Fruit fly (Drosophila melanogaster) whole organism, embryonic: Measurements from ENCODE around the gene RhoGAP19D.

Experiments used
- B-H1 ChIP-seq: fragments of 200-800 bp; sonication (Bioruptor generic); IDR thresholded peaks from 3 replicates; pipeline ENCODE4 v1.3.6; 2022; ENCODE audit warnings: missing biosample characterization, missing genetic modification characterization
- BtbVII ChIP-seq: fragments of 200-800 bp; sonication (Bioruptor generic); optimal IDR thresholded peaks from 3 replicates; lab custom pipeline; 2017; ENCODE audit warnings: missing biosample characterization, mild to moderate bottlenecking, missing genetic modification characterization
- CG14050 ChIP-seq: fragments of 200-800 bp; sonication (Bioruptor generic); IDR thresholded peaks from 3 replicates; pipeline ENCODE4 v1.3.6; 2022; ENCODE audit warnings: missing biosample characterization, missing genetic modification characterization
- CG14965 ChIP-seq: fragments of 200-800 bp; sonication (Bioruptor generic); optimal IDR thresholded peaks from 2 replicates; lab custom pipeline; 2016; ENCODE audit warnings: missing biosample characterization, missing genetic modification characterization, borderline replicate concordance
- CG17359 ChIP-seq: fragments of 200-800 bp; sonication (Bioruptor generic); optimal IDR thresholded peaks from 3 replicates; lab custom pipeline; 2018; ENCODE audit warnings: missing biosample characterization, mild to moderate bottlenecking, missing genetic modification characterization, moderate library complexity
- CG17802 ChIP-seq: fragments of 200-800 bp; sonication (Bioruptor generic); optimal IDR thresholded peaks from 2 replicates; lab custom pipeline; 2018; ENCODE audit warnings: missing biosample characterization, mild to moderate bottlenecking, missing genetic modification characterization, moderate library complexity
- CG18262 ChIP-seq: fragments of 200-800 bp; optimal IDR thresholded peaks from 3 replicates; lab custom pipeline; 2019; ENCODE audit warnings: missing biosample characterization, mild to moderate bottlenecking, missing genetic modification characterization, moderate library complexity
- CG2116 ChIP-seq: fragments of 200-800 bp; sonication (Bioruptor generic); optimal IDR thresholded peaks from 3 replicates; lab custom pipeline; 2018; ENCODE audit warnings: missing biosample characterization, mild to moderate bottlenecking, missing genetic modification characterization
- CG2889 ChIP-seq: fragments of 200-800 bp; sonication (Bioruptor generic); IDR thresholded peaks from 3 replicates; pipeline ENCODE4 v1.3.6; 2022; ENCODE audit warnings: missing biosample characterization, missing genetic modification characterization
- CG4617 ChIP-seq: fragments of 200-800 bp; sonication (Bioruptor generic); optimal IDR thresholded peaks from 3 replicates; lab custom pipeline; 2016; ENCODE audit warnings: missing biosample characterization, missing genetic modification characterization, borderline replicate concordance
- CG4854 ChIP-seq: fragments of 200-800 bp; sonication (Bioruptor generic); optimal IDR thresholded peaks from 2 replicates; lab custom pipeline; 2016; ENCODE audit warnings: missing biosample characterization, missing genetic modification characterization, inconsistent platforms
- CG7556 ChIP-seq: fragments of 200-800 bp; sonication (Bioruptor generic); optimal IDR thresholded peaks from 2 replicates; lab custom pipeline; 2017; ENCODE audit warnings: missing biosample characterization, mild to moderate bottlenecking, missing genetic modification characterization
- CG8944 ChIP-seq: fragments of 200-800 bp; sonication (Bioruptor generic); optimal IDR thresholded peaks from 3 replicates; lab custom pipeline; 2016; ENCODE audit warnings: missing biosample characterization, missing genetic modification characterization
- CG9817 ChIP-seq: fragments of 200-800 bp; sonication (Bioruptor generic); optimal IDR thresholded peaks from 2 replicates; lab custom pipeline; 2018; ENCODE audit warnings: missing biosample characterization, mild to moderate bottlenecking, missing genetic modification characterization, moderate library complexity
- CTCF ChIP-seq: fragments of 200-800 bp; sonication (Bioruptor generic); optimal IDR thresholded peaks from 2 replicates; lab custom pipeline; 2017; ENCODE audit warnings: missing biosample characterization, mild to moderate bottlenecking, missing genetic modification characterization, moderate library complexity
- Chrac-16 ChIP-seq: fragments of 200-800 bp; sonication (Bioruptor generic); optimal IDR thresholded peaks from 3 replicates; lab custom pipeline; 2016; ENCODE audit warnings: missing biosample characterization, missing genetic modification characterization
- D19B ChIP-seq: fragments of 200-800 bp; sonication (Bioruptor generic); optimal IDR thresholded peaks from 2 replicates; lab custom pipeline; 2017; ENCODE audit warnings: missing biosample characterization, mild to moderate bottlenecking, missing genetic modification characterization
- Dfd ChIP-seq, 2 experiments: fragments of >200 bp; optimal IDR thresholded peaks; 2 replicates each; lab custom pipeline; 2017; ENCODE audit warnings: missing biosample characterization in 2 of 2, missing genetic modification characterization in 2 of 2
- Dip3 ChIP-seq: fragments of 200-800 bp; sonication (Bioruptor generic); optimal IDR thresholded peaks from 3 replicates; lab custom pipeline; 2016; ENCODE audit warnings: missing biosample characterization, missing genetic modification characterization
- Doc3 ChIP-seq: fragments of 200-800 bp; sonication (Bioruptor generic); IDR thresholded peaks from 3 replicates; pipeline ENCODE4 v1.3.6; 2022; ENCODE audit warnings: missing biosample characterization, missing genetic modification characterization; ENCODE audit not compliant: partially characterized antibody
- Dref ChIP-seq: fragments of 200-800 bp; sonication (Bioruptor generic); IDR thresholded peaks from 2 replicates; pipeline ENCODE4 v1.3.6; 2022; ENCODE audit warnings: missing biosample characterization, missing genetic modification characterization
- Drgx ChIP-seq: fragments of 200-800 bp; sonication (Bioruptor generic); IDR thresholded peaks from 2 replicates; pipeline ENCODE4 v1.3.6; 2022; ENCODE audit warnings: missing biosample characterization, missing genetic modification characterization
- Fer3 ChIP-seq: fragments of 200-800 bp; sonication (Bioruptor generic); optimal IDR thresholded peaks from 2 replicates; lab custom pipeline; 2018; ENCODE audit warnings: missing biosample characterization, mild to moderate bottlenecking, missing genetic modification characterization, moderate library complexity
- HHEX ChIP-seq: fragments of 200-800 bp; sonication (Bioruptor generic); optimal IDR thresholded peaks from 3 replicates; lab custom pipeline; 2017; ENCODE audit warnings: missing biosample characterization, mild to moderate bottlenecking, missing genetic modification characterization, missing genetic modification reagents
- MBD-R2 ChIP-seq: fragments of 200-800 bp; sonication (Bioruptor generic); IDR thresholded peaks from 2 replicates; pipeline ENCODE4 v1.3.6; 2022; ENCODE audit warnings: missing biosample characterization, missing genetic modification characterization
- MESR4 ChIP-seq: fragments of 200-800 bp; sonication (Bioruptor generic); optimal IDR thresholded peaks from 2 replicates; lab custom pipeline; 2018; ENCODE audit warnings: missing biosample characterization, mild to moderate bottlenecking, missing genetic modification characterization, moderate library complexity
- Mad ChIP-seq: fragments of 200-800 bp; sonication (Bioruptor generic); optimal IDR thresholded peaks from 2 replicates; lab custom pipeline; 2016; ENCODE audit warnings: missing biosample characterization, missing genetic modification characterization
- Tbp ChIP-seq: fragments of >200 bp; optimal IDR thresholded peaks from 2 replicates; lab custom pipeline; 2018; ENCODE audit warnings: missing biosample characterization, missing genetic modification characterization
- Usf ChIP-seq: fragments of 200-800 bp; sonication (Bioruptor generic); optimal IDR thresholded peaks from 2 replicates; lab custom pipeline; 2017; ENCODE audit warnings: missing genotype, missing biosample characterization, missing genetic modification characterization
- ara ChIP-seq: fragments of 200-800 bp; sonication (Bioruptor generic); IDR thresholded peaks from 2 replicates; pipeline ENCODE4 v1.3.6; 2022; ENCODE audit warnings: missing biosample characterization, missing genetic modification characterization
- ci ChIP-seq: fragments of 200-800 bp; sonication (Bioruptor generic); IDR thresholded peaks from 3 replicates; pipeline ENCODE4 v1.3.6; 2022; ENCODE audit warnings: missing biosample characterization, missing genetic modification characterization
- dimm ChIP-seq: fragments of 200-800 bp; sonication (Bioruptor generic); IDR thresholded peaks from 2 replicates; pipeline ENCODE4 v1.3.6; 2022; ENCODE audit warnings: missing biosample characterization, missing genetic modification characterization
- gem ChIP-seq: fragments of 200-800 bp; sonication (Bioruptor generic); optimal IDR thresholded peaks from 2 replicates; lab custom pipeline; 2019; ENCODE audit warnings: missing biosample characterization, mild to moderate bottlenecking, missing genetic modification characterization, moderate library complexity
- grau ChIP-seq: fragments of 200-800 bp; optimal IDR thresholded peaks from 3 replicates; lab custom pipeline; 2019; ENCODE audit warnings: missing biosample characterization, mild to moderate bottlenecking, missing genetic modification characterization, moderate library complexity
- gsb-n ChIP-seq: fragments of 200-800 bp; sonication (Bioruptor generic); optimal IDR thresholded peaks from 3 replicates; lab custom pipeline; 2018; ENCODE audit warnings: missing biosample characterization, mild to moderate bottlenecking, missing genetic modification characterization
- hbn ChIP-seq: fragments of 200-800 bp; sonication (Bioruptor generic); IDR thresholded peaks from 2 replicates; pipeline ENCODE4 v1.3.6; 2022; ENCODE audit warnings: missing biosample characterization, missing genetic modification characterization; ENCODE audit not compliant: partially characterized antibody
- her ChIP-seq: fragments of 200-800 bp; sonication (Bioruptor generic); optimal IDR thresholded peaks from 2 replicates; lab custom pipeline; 2016; ENCODE audit warnings: missing biosample characterization, missing genetic modification characterization
- ind ChIP-seq: fragments of 200-800 bp; sonication (Bioruptor generic); optimal IDR thresholded peaks from 3 replicates; lab custom pipeline; 2016; ENCODE audit warnings: missing biosample characterization, missing genetic modification characterization
- pb ChIP-seq: fragments of 200-800 bp; sonication (Bioruptor generic); optimal IDR thresholded peaks from 3 replicates; lab custom pipeline; 2016; ENCODE audit warnings: missing biosample characterization, missing genetic modification characterization
- pho ChIP-seq: fragments of 200-800 bp; sonication (Bioruptor generic); optimal IDR thresholded peaks from 2 replicates; lab custom pipeline; 2016; ENCODE audit warnings: missing biosample characterization, missing genetic modification characterization
- prd ChIP-seq, 3 experiments: fragments of >200 bp in 2 of 3; fragments of 200-800 bp in 1 of 3; sonication (Bioruptor generic) in 1 of 3; optimal IDR thresholded peaks in 2 of 3; IDR thresholded peaks in 1 of 3; 2 replicates in 2 of 3; 3 replicates in 1 of 3; pipeline versions ENCODE4 v1.3.6 to Lab custom; 2017 to 2022; ENCODE audit warnings: missing biosample characterization in 1 of 3, missing genetic modification characterization in 1 of 3
- pzg ChIP-seq: fragments of 200-800 bp; sonication (Bioruptor generic); optimal IDR thresholded peaks from 3 replicates; lab custom pipeline; 2018; ENCODE audit warnings: missing biosample characterization, mild to moderate bottlenecking, missing genetic modification characterization, moderate library complexity
- rib ChIP-seq: fragments of 200-800 bp; sonication (Bioruptor generic); IDR thresholded peaks from 2 replicates; pipeline ENCODE4 v1.3.6; 2022; ENCODE audit warnings: missing biosample characterization, missing genetic modification characterization
- sna ChIP-seq: fragments of 200-800 bp; sonication (Bioruptor generic); IDR thresholded peaks from 2 replicates; pipeline ENCODE4 v1.3.6; 2022; ENCODE audit warnings: missing biosample characterization, missing genetic modification characterization; ENCODE audit not compliant: partially characterized antibody
- stc ChIP-seq: fragments of 200-800 bp; sonication (Bioruptor generic); IDR thresholded peaks from 2 replicates; pipeline ENCODE4 v1.3.6; 2022; ENCODE audit warnings: missing biosample characterization, missing genetic modification characterization
- sug ChIP-seq: fragments of 200-800 bp; optimal IDR thresholded peaks from 2 replicates; lab custom pipeline; 2019; ENCODE audit warnings: missing biosample characterization, mild to moderate bottlenecking, missing genetic modification characterization, moderate library complexity
- trem ChIP-seq: fragments of 200-800 bp; optimal IDR thresholded peaks from 3 replicates; lab custom pipeline; 2019; ENCODE audit warnings: missing biosample characterization, mild to moderate bottlenecking, missing genetic modification characterization, moderate library complexity
- ttk ChIP-seq: fragments of 200-800 bp; sonication (Bioruptor generic); IDR thresholded peaks from 2 replicates; pipeline ENCODE4 v2.1.2; 2022; ENCODE audit warnings: missing biosample characterization, missing genetic modification characterization
- zfh1 ChIP-seq: fragments of 200-800 bp; sonication (Bioruptor generic); IDR thresholded peaks from 3 replicates; pipeline ENCODE4 v1.3.6; 2022; ENCODE audit warnings: missing biosample characterization, missing genetic modification characterization

Gene RhoGAP19D

DNA sequence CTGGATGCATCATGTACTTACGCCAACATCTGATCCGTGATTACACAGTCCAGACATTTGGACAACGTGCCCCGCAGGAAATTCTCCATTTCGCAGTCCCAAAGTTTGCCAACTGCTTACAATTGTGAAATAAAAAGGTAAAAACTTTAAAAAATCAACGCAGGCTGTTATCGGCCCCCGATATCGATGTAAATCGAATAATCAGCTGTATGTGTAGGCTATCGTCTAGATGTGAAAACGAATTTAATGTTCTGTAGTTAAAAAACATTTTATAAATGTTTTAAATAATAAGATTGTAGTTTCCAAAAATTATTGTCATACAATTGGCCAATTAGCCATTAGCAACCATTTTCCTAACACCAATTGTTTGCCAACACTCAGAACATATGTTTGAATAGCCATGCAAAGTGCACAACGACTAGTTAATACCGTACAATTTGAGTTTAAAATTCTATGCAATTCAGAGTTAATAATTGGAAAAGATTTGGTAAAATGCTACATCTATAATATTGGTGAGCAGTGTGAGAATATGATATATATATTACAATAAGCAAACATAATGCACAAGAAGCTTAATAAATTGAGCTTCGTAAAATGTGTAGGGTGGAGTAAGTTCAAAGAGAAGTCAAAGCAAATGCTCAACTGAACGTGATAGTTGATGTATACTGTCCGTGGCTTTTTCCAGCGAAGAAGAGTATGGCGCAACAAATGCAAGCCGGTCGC lies 80.9 kb downstream of the RhoGAP19D start, which contains the start of the genes CG11710 and mal (continued):
- TF ChIP-seq Chrac-16 (GFP tag; lab: Kevin White, UChicago): peak; percentile 65
- TF ChIP-seq dimm: 0 out of 2 replicates have a peak, but pooled peaks have one; percentile 33
- peak; percentile 50; the same call in 2 of the 3 replicates for TF ChIP-seq zfh1 (GFP tag; lab: Robert Waterston, UW)
- TF ChIP-seq sug (tag; lab: Kevin White, UChicago): peak; percentile 81
- peak; percentile 78 for TF ChIP-seq BtbVII (GFP tag; lab: Kevin White, UChicago)
- peak; percentile 86 for TF ChIP-seq CG18262 (tag; lab: Kevin White, UChicago)
- TF ChIP-seq prd (optimal IDR thresholded peaks at IDR 0.05; lab: Kevin White, UChicago): no peak
- TF ChIP-seq prd (GFP tag; IDR thresholded peaks at IDR 0.05; lab: Robert Waterston, UW): peak; percentile 81
- peak; percentile 37; the same call in 1 of the 2 replicates for TF ChIP-seq ara (GFP tag; lab: Robert Waterston, UW)
- peak; percentile 84 for TF ChIP-seq Dip3 (GFP tag; lab: Kevin White, UChicago)
- peak; percentile 75 for TF ChIP-seq CG4854 (GFP tag; lab: Kevin White, UChicago)
- peak; percentile 46 for TF ChIP-seq CG8944 (GFP tag; lab: Kevin White, UChicago)
- peak; percentile 37 for TF ChIP-seq CG4617 (GFP tag; lab: Kevin White, UChicago)
- TF ChIP-seq CG9817 (tag; lab: Kevin White, UChicago): peak; percentile 67
- peak; percentile 41 for TF ChIP-seq MBD-R2
- peak; percentile 48 for TF ChIP-seq pho (GFP tag; lab: Kevin White, UChicago)
- TF ChIP-seq hbn: no peak
- peak; percentile 61 for TF ChIP-seq Dref (GFP tag; lab: Robert Waterston, UW)
- peak; percentile 22 for TF ChIP-seq pzg (GFP tag; lab: Kevin White, UChicago)
- peak; percentile 69 for TF ChIP-seq CG2116 (GFP tag; lab: Kevin White, UChicago)
- peak; percentile 41 for TF ChIP-seq Usf (GFP tag; lab: Kevin White, UChicago)
- no peak for TF ChIP-seq CG14965 (GFP tag; lab: Kevin White, UChicago)
- TF ChIP-seq grau: peak; percentile 81
- peak; percentile 45 for TF ChIP-seq B-H1
- peak; percentile 33 for TF ChIP-seq her (GFP tag; lab: Kevin White, UChicago)
- TF ChIP-seq rib: no peak
- TF ChIP-seq HHEX: no peak
- peak; percentile 83 for TF ChIP-seq D19B (GFP tag; lab: Kevin White, UChicago)
- TF ChIP-seq ci (GFP tag; lab: Robert Waterston, UW): peak; percentile 69; the same call in 2 of the 3 replicates
- peak; percentile 91 for TF ChIP-seq ind (GFP tag; lab: Kevin White, UChicago)
- TF ChIP-seq Fer3 (tag; lab: Kevin White, UChicago): peak; percentile 84
- peak; percentile 51; the same call in 1 of the 3 replicates for TF ChIP-seq CG2889
- TF ChIP-seq MESR4 (GFP tag; lab: Kevin White, UChicago): peak; percentile 8
- no peak for TF ChIP-seq gem
- no peak for TF ChIP-seq gsb-n
- TF ChIP-seq CG17359 (tag; lab: Kevin White, UChicago): peak; percentile 81
- TF ChIP-seq Dfd (GFP tag; optimal IDR thresholded peaks at IDR 0.05; lab: Kevin White, UChicago): no peak
- TF ChIP-seq CG17802: peak; percentile 53
- TF ChIP-seq Doc3 (GFP tag; lab: Robert Waterston, UW): 0 out of 3 replicates have a peak, but pooled peaks have one; percentile 46
- TF ChIP-seq pb (GFP tag; lab: Kevin White, UChicago): peak; percentile 64
- peak; percentile 56; the same call in 1 of the 2 replicates for TF ChIP-seq ttk (GFP tag; lab: Robert Waterston, UW)
- peak; percentile 58 for TF ChIP-seq stc
- peak; percentile 54; the same call in 2 of the 3 replicates for TF ChIP-seq CG14050 (GFP tag; lab: Robert Waterston, UW)
- no peak for TF ChIP-seq Tbp (GFP tag; lab: Kevin White, UChicago)
- TF ChIP-seq sna: peak; percentile 46; the same call in 1 of the 2 replicates
- TF ChIP-seq Mad (GFP tag; lab: Kevin White, UChicago): peak; percentile 21
- peak; percentile 74 for TF ChIP-seq CG7556
- peak; percentile 5 for TF ChIP-seq CTCF
- TF ChIP-seq Drgx (GFP tag; lab: Robert Waterston, UW): peak; percentile 63; the same call in 1 of the 2 replicates
- TF ChIP-seq trem: peak; percentile 60
